Worm (Caenorhabditis elegans): Measurements from ENCODE around the gene C43F9.4.
"Not testable (repeated sequence)": the region's sequence is repeated elsewhere in the genome, so short reads cannot be mapped to it uniquely, and the experiment has no call there.

DNA sequence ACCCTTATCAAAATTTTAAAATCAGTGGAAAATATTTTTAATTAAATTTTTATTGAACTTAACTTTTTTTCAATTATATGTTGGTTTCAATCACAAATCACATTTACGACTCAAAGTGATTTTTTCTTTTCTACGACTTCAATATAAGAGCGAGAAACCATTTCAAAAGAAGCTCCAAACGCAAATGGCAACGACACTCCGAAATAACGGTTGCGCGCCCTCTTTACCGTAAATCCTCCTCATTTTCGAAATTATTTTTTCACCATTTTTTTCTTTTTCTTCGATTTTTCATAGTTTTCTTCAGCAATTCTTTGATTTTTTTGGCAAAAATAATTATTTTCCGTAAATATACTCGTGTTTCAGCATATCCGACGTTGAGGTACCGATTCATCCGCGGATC is 36.0 kb downstream of the C43F9.4 start:
- not testable (repeated sequence) for TF ChIP-seq ztf-11 (tag; optimal IDR thresholded peaks at IDR 0.05); nhr-11 (tag; optimal IDR thresholded peaks at IDR 0.05); T26A8.4 (GFP tag; IDR thresholded peaks at IDR 0.05); mdl-1 (tag; optimal IDR thresholded peaks at IDR 0.05); attf-4 (tag; optimal IDR thresholded peaks at IDR 0.05)

Measured in whole organism, L4 larva.